Worm (Caenorhabditis elegans) whole organism, L1 larva: ENCODE measurements around the gene K01F9.2.
A peak's percentile ranks its signal among the peaks of the same experiment; 100 is the strongest.

ENCODE experiments used
- C04F5.9 ChIP-seq: sonication (generic microtip); optimal IDR thresholded peaks from 2 replicates; lab custom pipeline; 2016; ENCODE audit warnings: missing genetic modification characterization, missing compliant biosample characterization
- C16A3.4 ChIP-seq: fragments of 150-350 bp; optimal IDR thresholded peaks from 2 replicates; lab custom pipeline; 2014; ENCODE audit warnings: missing biosample characterization, missing genetic modification characterization
- C34B4.2 ChIP-seq: sonication (generic microtip); optimal IDR thresholded peaks from 2 replicates; lab custom pipeline; 2017; ENCODE audit warnings: mild to moderate bottlenecking, missing genetic modification characterization, missing compliant biosample characterization
- F16B12.6 ChIP-seq: fragments of 150-350 bp; optimal IDR thresholded peaks from 2 replicates; lab custom pipeline; 2014; ENCODE audit warnings: missing biosample characterization, missing genetic modification characterization
- Y116A8C.19 ChIP-seq: sonication (generic microtip); optimal IDR thresholded peaks from 2 replicates; lab custom pipeline; 2016; ENCODE audit warnings: missing compliant biosample characterization, missing genetic modification characterization, borderline replicate concordance
- aha-1 ChIP-seq: fragments of 150-350 bp; optimal IDR thresholded peaks from 2 replicates; lab custom pipeline; 2014; ENCODE audit warnings: missing biosample characterization, missing genetic modification characterization
- alr-1 ChIP-seq: fragments of 200-800 bp; sonication (Bioruptor generic); optimal IDR thresholded peaks from 2 replicates; lab custom pipeline; 2018; ENCODE audit warnings: borderline replicate concordance, mild to moderate bottlenecking, missing genetic modification characterization, missing compliant biosample characterization
- aly-2 ChIP-seq: fragments of 150-350 bp; optimal IDR thresholded peaks from 2 replicates; lab custom pipeline; 2014; ENCODE audit warnings: missing biosample characterization, missing genetic modification characterization
- ama-1 ChIP-seq: fragments of 150-350 bp; optimal IDR thresholded peaks from 2 replicates; lab custom pipeline; 2014
- ceh-8 ChIP-seq: fragments of 200-800 bp; sonication (Bioruptor generic); optimal IDR thresholded peaks from 2 replicates; lab custom pipeline; 2018; ENCODE audit warnings: mild to moderate bottlenecking, missing genetic modification characterization, moderate library complexity, missing compliant biosample characterization
- ceh-82 ChIP-seq, 3 experiments: fragments of 150-350 bp in 1 of 3; sonication (generic microtip) in 2 of 3; optimal IDR thresholded peaks; 2 replicates each; lab custom pipeline; 2014 to 2017; ENCODE audit warnings: missing biosample characterization in 3 of 3, missing genetic modification characterization in 3 of 3
- ceh-88 ChIP-seq: fragments of 200-800 bp; sonication (Bioruptor generic); IDR thresholded peaks from 2 replicates; pipeline ENCODE4 v1.3.6; 2022; ENCODE audit warnings: missing genetic modification characterization, missing compliant biosample characterization
- ces-1 ChIP-seq: fragments of 150-350 bp; optimal IDR thresholded peaks from 2 replicates; lab custom pipeline; 2014; ENCODE audit warnings: missing biosample characterization, missing genetic modification reagents, missing genetic modification characterization
- dpl-1 ChIP-seq, 3 experiments: fragments of 150-350 bp in 2 of 3; sonication (generic microtip) in 1 of 3; optimal IDR thresholded peaks; 2 replicates each; lab custom pipeline; 2014 to 2017; ENCODE audit warnings: missing biosample characterization in 3 of 3, missing genetic modification characterization in 3 of 3, missing genetic modification reagents in 3 of 3
- efl-1 ChIP-seq, 4 experiments: fragments of 150-350 bp; optimal IDR thresholded peaks in 3 of 4; peaks in 1 of 4; 1 replicate in 1 of 4; 2 replicates in 3 of 4; lab custom pipeline; 2014; ENCODE audit warnings: missing biosample characterization in 2 of 4, missing genetic modification characterization in 2 of 4, missing genetic modification reagents in 2 of 4
- egl-27 ChIP-seq, 2 experiments: fragments of 150-350 bp in 1 of 2; sonication (generic microtip); optimal IDR thresholded peaks; 3 replicates each; lab custom pipeline; 2017 to 2018; ENCODE audit warnings: missing biosample characterization in 2 of 2, missing genetic modification characterization in 2 of 2, missing genetic modification reagents in 2 of 2
- elt-3 ChIP-seq, 6 experiments: fragments of 150-350 bp in 1 of 6; sonication (generic microtip); optimal IDR thresholded peaks; 2 replicates each; lab custom pipeline; 2017 to 2018; ENCODE audit warnings: missing biosample characterization in 6 of 6, missing genetic modification characterization in 6 of 6, inconsistent platforms in 1 of 6
- ets-5 ChIP-seq: fragments of 200-800 bp; sonication (Bioruptor generic); IDR thresholded peaks from 2 replicates; pipeline ENCODE4 v1.3.6; 2022; ENCODE audit warnings: missing genetic modification characterization, missing compliant biosample characterization
- fkh-4 ChIP-seq: sonication (generic microtip); optimal IDR thresholded peaks from 2 replicates; lab custom pipeline; 2016; ENCODE audit warnings: missing compliant biosample characterization, missing genetic modification characterization, borderline replicate concordance
- fkh-8 ChIP-seq: sonication (generic microtip); optimal IDR thresholded peaks from 2 replicates; lab custom pipeline; 2016; ENCODE audit warnings: mild to moderate bottlenecking, missing genetic modification characterization, missing compliant biosample characterization
- grh-1 ChIP-seq: fragments of 200-800 bp; sonication (Bioruptor generic); IDR thresholded peaks from 2 replicates; pipeline ENCODE4 v1.3.6; 2022; ENCODE audit warnings: missing genetic modification reagents, missing genetic modification characterization, missing compliant biosample characterization
- hpl-2 ChIP-seq: fragments of 150-350 bp; optimal IDR thresholded peaks from 2 replicates; lab custom pipeline; 2014; ENCODE audit warnings: missing biosample characterization, missing genetic modification reagents, missing genetic modification characterization
- isw-1 ChIP-seq: fragments of 200-800 bp; sonication (Bioruptor generic); IDR thresholded peaks from 2 replicates; pipeline ENCODE4 v1.3.6; 2022; ENCODE audit warnings: missing genetic modification characterization, missing compliant biosample characterization
- jun-1 ChIP-seq: fragments of 150-350 bp; optimal IDR thresholded peaks from 2 replicates; lab custom pipeline; 2014; ENCODE audit warnings: missing biosample characterization, missing genetic modification reagents, missing genetic modification characterization
- lin-14 ChIP-seq: fragments of 200-800 bp; sonication (Bioruptor generic); optimal IDR thresholded peaks from 2 replicates; lab custom pipeline; 2018; ENCODE audit warnings: mild to moderate bottlenecking, missing genetic modification characterization, moderate library complexity, missing compliant biosample characterization
- lin-39 ChIP-seq: fragments of 150-350 bp; optimal IDR thresholded peaks from 2 replicates; lab custom pipeline; 2014; ENCODE audit warnings: missing biosample characterization, missing genetic modification reagents, missing genetic modification characterization
- lir-3 ChIP-seq: sonication (generic microtip); optimal IDR thresholded peaks from 2 replicates; lab custom pipeline; 2016; ENCODE audit warnings: mild to moderate bottlenecking, missing genetic modification characterization, moderate library complexity, missing compliant biosample characterization; ENCODE audit not compliant: poor library complexity
- lsy-2 ChIP-seq, 2 experiments: fragments of 150-350 bp; optimal IDR thresholded peaks; 2 replicates each; lab custom pipeline; 2014; ENCODE audit warnings: missing biosample characterization in 2 of 2, missing genetic modification characterization in 2 of 2
- mdl-1 ChIP-seq, 2 experiments: fragments of 150-350 bp; optimal IDR thresholded peaks; 2 replicates each; lab custom pipeline; 2014 to 2017; ENCODE audit warnings: missing biosample characterization in 2 of 2, missing genetic modification characterization in 2 of 2, inconsistent platforms in 1 of 2
- mep-1 ChIP-seq: fragments of 150-350 bp; optimal IDR thresholded peaks from 2 replicates; lab custom pipeline; 2014; ENCODE audit warnings: missing biosample characterization, missing genetic modification characterization
- nhr-19 ChIP-seq: fragments of 200-800 bp; sonication (Bioruptor generic); conservative IDR thresholded peaks from 2 replicates; pipeline ENCODE4 v1.3.6; 2022; ENCODE audit warnings: missing genetic modification characterization, missing compliant biosample characterization
- nhr-28 ChIP-seq: fragments of 150-350 bp; optimal IDR thresholded peaks from 2 replicates; lab custom pipeline; 2014; ENCODE audit warnings: missing biosample characterization, missing genetic modification characterization
- nhr-71 ChIP-seq: sonication (generic microtip); optimal IDR thresholded peaks from 2 replicates; lab custom pipeline; 2016; ENCODE audit warnings: mild to moderate bottlenecking, missing genetic modification characterization, moderate library complexity, missing compliant biosample characterization
- nhr-76 ChIP-seq: sonication (generic microtip); optimal IDR thresholded peaks from 2 replicates; lab custom pipeline; 2017; ENCODE audit warnings: missing biosample characterization, missing genetic modification characterization
- nhr-77 ChIP-seq: fragments of 150-350 bp; optimal IDR thresholded peaks from 2 replicates; lab custom pipeline; 2014; ENCODE audit warnings: missing biosample characterization, missing genetic modification characterization
- nhr-84 ChIP-seq: sonication (generic microtip); optimal IDR thresholded peaks from 2 replicates; lab custom pipeline; 2017; ENCODE audit warnings: missing biosample characterization, missing genetic modification characterization
- nhr-85 ChIP-seq: sonication (generic microtip); peaks from one replicate; lab custom pipeline; 2016; ENCODE audit warnings: missing genetic modification characterization, inconsistent platforms, missing compliant biosample characterization
- pqm-1 ChIP-seq: sonication (generic microtip); optimal IDR thresholded peaks from 3 replicates; lab custom pipeline; 2017; ENCODE audit warnings: missing biosample characterization, missing genetic modification characterization
- rnt-1 ChIP-seq: sonication (generic microtip); optimal IDR thresholded peaks from 2 replicates; lab custom pipeline; 2016; ENCODE audit warnings: mild to moderate bottlenecking, missing genetic modification characterization, moderate library complexity, missing compliant biosample characterization
- snu-23 ChIP-seq: sonication (generic microtip); optimal IDR thresholded peaks from 2 replicates; lab custom pipeline; 2016; ENCODE audit warnings: missing genetic modification characterization, missing compliant biosample characterization
- sox-4 ChIP-seq: sonication (generic microtip); optimal IDR thresholded peaks from 2 replicates; lab custom pipeline; 2016; ENCODE audit warnings: missing genetic modification characterization, missing compliant biosample characterization
- swsn-7 ChIP-seq: sonication (generic microtip); optimal IDR thresholded peaks from 2 replicates; lab custom pipeline; 2016; ENCODE audit warnings: missing genetic modification characterization, missing compliant biosample characterization
- tbx-2 ChIP-seq: sonication (generic microtip); optimal IDR thresholded peaks from 2 replicates; lab custom pipeline; 2016; ENCODE audit warnings: missing genetic modification characterization, missing compliant biosample characterization
- tlp-1 ChIP-seq: fragments of 150-350 bp; optimal IDR thresholded peaks from 2 replicates; lab custom pipeline; 2014; ENCODE audit warnings: missing biosample characterization, missing genetic modification characterization
- unc-30 ChIP-seq: sonication (generic microtip); optimal IDR thresholded peaks from 2 replicates; lab custom pipeline; 2017; ENCODE audit warnings: missing biosample characterization, missing genetic modification characterization
- unc-62 ChIP-seq: fragments of 150-350 bp; optimal IDR thresholded peaks from 2 replicates; lab custom pipeline; 2014; ENCODE audit warnings: missing biosample characterization, missing genetic modification reagents, missing genetic modification characterization
- vab-15 ChIP-seq: sonication (generic microtip); optimal IDR thresholded peaks from 2 replicates; lab custom pipeline; 2017; ENCODE audit warnings: missing genotype, mild to moderate bottlenecking, missing genetic modification characterization, missing compliant biosample characterization
- ztf-11 ChIP-seq, 2 experiments: sonication (generic microtip); optimal IDR thresholded peaks; 2 replicates each; lab custom pipeline; 2016 to 2017; ENCODE audit warnings: missing genetic modification characterization in 2 of 2, missing biosample characterization in 1 of 2, missing compliant biosample characterization in 1 of 2
- ztf-4 ChIP-seq: fragments of 150-350 bp; optimal IDR thresholded peaks from 2 replicates; lab custom pipeline; 2014; ENCODE audit warnings: missing biosample characterization, missing genetic modification characterization

Gene K01F9.2

ce11 chrIII:8888956-8889355 lies 12.0 kb upstream of the K01F9.2 start, which contains the start of gene ZK637.14 (continued):
- TF ChIP-seq grh-1 (GFP tag; lab: Robert Waterston, UW) (no peak), isw-1 (GFP tag; lab: Robert Waterston, UW) (peak; percentile 26), lir-3 (peak; percentile 39)

- TF ChIP-seq nhr-76 (no peak), lin-39 (peak; percentile 50), ztf-11 (tag; optimal IDR thresholded peaks at IDR 0.05; lab: Kevin White, UChicago) (peak in 1 of 2 experiments; percentile 42), pqm-1 (tag; lab: Kevin White, UChicago) (no peak), ztf-4 (peak; percentile 71), isw-1 (GFP tag; lab: Robert Waterston, UW) (peak; percentile 50), nhr-77 (tag; lab: Kevin White, UChicago) (peak; percentile 85), elt-3 (tag; optimal IDR thresholded peaks at IDR 0.05; lab: Kevin White, UChicago) (peak in 2 of 6 experiments; percentile 84 to 88), unc-62 (no peak), lsy-2 (tag; optimal IDR thresholded peaks at IDR 0.05; lab: Kevin White, UChicago) (peak; percentile 90 to 94), lir-3 (peak; percentile 45), nhr-71 (peak; percentile 92), sox-4 (peak; percentile 65), vab-15 (no peak), aha-1 (no peak), fkh-4 (tag; lab: Kevin White, UChicago) (peak; percentile 8), ces-1 (GFP tag; lab: Kevin White, UChicago) (no peak), aly-2 (peak; percentile 58), mdl-1 (tag; optimal IDR thresholded peaks at IDR 0.05; lab: Kevin White, UChicago) (peak in 1 of 2 experiments; percentile 79), egl-27 (tag; optimal IDR thresholded peaks at IDR 0.05; lab: Kevin White, UChicago) (no peak), Y116A8C.19 (no peak), tlp-1 (tag; lab: Kevin White, UChicago) (no peak), F16B12.6 (tag; lab: Kevin White, UChicago) (peak; percentile 61), C04F5.9 (tag; lab: Kevin White, UChicago) (peak; percentile 93), swsn-7 (tag; lab: Kevin White, UChicago) (peak; percentile 87), ceh-8 (GFP tag; lab: Kevin White, UChicago) (no peak), grh-1 (GFP tag; lab: Robert Waterston, UW) (no peak; the same call in 1 of the 2 replicates), C34B4.2 (tag; lab: Kevin White, UChicago) (no peak), ama-1 (no peak), nhr-85 (tag; lab: Kevin White, UChicago) (peak; percentile 89), nhr-28 (tag; lab: Kevin White, UChicago) (no peak), C16A3.4 (peak; percentile 88), ets-5 (GFP tag; lab: Robert Waterston, UW) (no peak), hpl-2 (peak; percentile 56), unc-30 (tag; lab: Kevin White, UChicago) (no peak), lin-14 (peak; percentile 84), dpl-1 (GFP tag; optimal IDR thresholded peaks at IDR 0.05; lab: Kevin White, UChicago) (peak; percentile 76 to 88 (median 84)), nhr-84 (tag; lab: Kevin White, UChicago) (no peak), fkh-8 (tag; lab: Kevin White, UChicago) (peak; percentile 83), ceh-88 (GFP tag; lab: Robert Waterston, UW) (no peak), efl-1 (optimal IDR thresholded peaks at IDR 0.05; lab: Kevin White, UChicago) (peak; percentile 78 to 85), efl-1 (GFP tag; optimal IDR thresholded peaks at IDR 0.05 in 1 of 2; lab: Kevin White, UChicago) (peak; percentile 77 to 98), ceh-82 (tag; optimal IDR thresholded peaks at IDR 0.05; lab: Kevin White, UChicago) (peak; percentile 45 to 80 (median 61)), mep-1 (tag; lab: Kevin White, UChicago) (peak; percentile 97), snu-23 (GFP tag; lab: Kevin White, UChicago) (peak; percentile 93), nhr-19 (peak; percentile 99), alr-1 (tag; lab: Kevin White, UChicago) (no peak), jun-1 (tag; lab: Kevin White, UChicago) (peak; percentile 75), rnt-1 (peak; percentile 91), tbx-2 (peak; percentile 88)
Observed at ce11 chrIII:8887184-8887801, 10.4 kb upstream of the K01F9.2 start, which contains the start of gene famh-136. Gene famh-136, plus strand, starts transcription at chrIII:8887751.
